Worm (Caenorhabditis elegans) whole organism, L4 larva: ENCODE data around the gene T28A8.3.

Experiments used
- T26A8.4 ChIP-seq: fragments of 200-800 bp; sonication (Bioruptor generic); IDR thresholded peaks from 2 replicates; pipeline ENCODE4 v1.3.6; 2022; ENCODE audit warnings: missing genetic modification characterization, missing compliant biosample characterization
- ceh-44 ChIP-seq: fragments of 200-800 bp; sonication (Bioruptor generic); IDR thresholded peaks from 2 replicates; pipeline ENCODE4 v1.3.6; 2022; ENCODE audit warnings: missing genetic modification reagents, missing genetic modification characterization, missing compliant biosample characterization
- ces-1 ChIP-seq: fragments of 150-350 bp; sonication (generic microtip); optimal IDR thresholded peaks from 4 replicates; lab custom pipeline; 2014; ENCODE audit warnings: missing biosample characterization, missing genetic modification reagents, missing genetic modification characterization
- nhr-111 ChIP-seq: fragments of 200-800 bp; sonication (Bioruptor generic); optimal IDR thresholded peaks from 2 replicates; lab custom pipeline; 2018; ENCODE audit warnings: mild to moderate bottlenecking, missing genetic modification characterization, missing compliant biosample characterization
- nhr-77 ChIP-seq: fragments of 150-350 bp; optimal IDR thresholded peaks from 2 replicates; lab custom pipeline; 2014; ENCODE audit warnings: missing biosample characterization, missing genetic modification characterization
- sdz-12 ChIP-seq: fragments of 200-800 bp; sonication (Bioruptor generic); optimal IDR thresholded peaks from 2 replicates; lab custom pipeline; 2018; ENCODE audit warnings: mild to moderate bottlenecking, missing genetic modification characterization, missing compliant biosample characterization

DNA sequence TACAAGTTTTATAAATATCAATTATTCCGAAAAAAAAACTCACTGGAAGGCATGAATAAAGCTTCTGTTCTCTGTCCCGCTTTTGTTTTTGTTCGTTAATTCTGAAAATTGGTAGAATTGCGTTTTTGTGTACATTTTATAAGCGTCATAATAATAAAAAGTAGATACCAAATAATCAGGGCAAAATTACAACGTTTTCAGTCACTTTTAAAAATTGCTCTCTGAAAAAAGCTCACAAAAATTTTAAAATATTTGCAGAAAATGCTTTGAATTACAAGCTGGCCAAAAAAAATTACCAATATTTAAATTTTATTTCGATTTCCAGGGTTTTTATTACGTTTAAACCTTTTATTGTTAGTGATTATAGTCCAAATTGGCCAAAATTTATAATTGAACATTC lies 49.4 kb downstream of the T28A8.3 start, which contains the start of gene scav-2:
- TF ChIP-seq T26A8.4 (GFP tag; lab: Robert Waterston, UW) (no peak), ceh-44 (no peak), ces-1 (GFP tag; lab: Kevin White, UChicago) (no peak), sdz-12 (no peak), nhr-111 (GFP tag; lab: Kevin White, UChicago) (no peak), nhr-77 (tag; lab: Kevin White, UChicago) (no peak)
